Worm (Caenorhabditis elegans): ENCODE results near the gene F43G6.17.

The F43G6.17 gene

DNA sequence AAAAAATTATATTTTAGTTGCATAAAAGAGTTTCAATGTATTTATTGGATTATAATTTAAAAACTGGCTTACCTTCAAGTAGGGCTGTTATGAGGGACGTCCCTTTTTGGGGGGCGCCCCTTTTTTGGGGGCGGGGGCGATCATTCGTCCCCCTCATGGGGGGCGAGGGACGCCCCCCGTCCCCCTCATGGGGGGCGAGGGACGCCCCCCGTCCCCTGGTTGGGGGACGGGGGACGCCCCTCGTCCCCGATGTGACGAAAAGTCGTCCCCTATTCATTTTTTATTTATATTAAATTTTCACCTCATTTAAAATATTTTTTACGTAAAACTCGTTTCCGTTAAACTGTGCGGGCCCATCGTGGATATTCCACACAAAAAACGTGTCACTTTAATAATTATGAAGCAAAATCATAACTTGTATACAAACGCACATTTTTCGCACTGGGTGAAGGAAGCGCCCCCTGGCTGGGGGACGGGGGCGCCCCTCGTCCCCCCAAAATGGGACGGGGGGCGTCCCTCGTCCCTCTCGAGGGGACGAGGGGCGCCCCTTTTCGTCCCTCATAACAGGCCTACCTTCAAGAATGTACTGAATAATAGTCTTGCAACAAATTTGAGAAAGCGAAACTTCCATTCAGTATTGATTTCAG is 36.9 kb upstream of the F43G6.17 start:
- TF ChIP-seq ceh-8 (GFP tag; optimal IDR thresholded peaks at IDR 0.05): peak; percentile 75
- no peak for TF ChIP-seq pqm-1 (tag; optimal IDR thresholded peaks at IDR 0.05)

DNA sequence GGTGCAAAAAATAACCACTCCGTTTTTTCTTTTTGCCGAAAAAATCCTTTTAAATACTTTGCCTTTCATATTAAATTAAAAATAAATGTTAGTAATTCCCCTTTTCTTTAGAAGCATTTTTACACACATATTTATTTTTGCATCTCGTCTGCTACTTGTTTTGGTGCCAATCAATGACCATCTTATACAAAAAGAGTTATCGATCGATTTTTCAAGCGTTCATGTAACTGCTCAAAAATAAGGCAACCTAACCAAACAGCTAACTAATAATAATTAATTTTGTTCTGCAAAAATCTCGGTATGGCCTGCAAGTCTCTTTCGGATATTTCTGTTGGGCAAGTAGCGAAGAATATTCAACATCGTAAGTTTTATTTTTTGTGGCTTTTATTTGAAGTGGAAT is 36.1 kb upstream of the F43G6.17 start, which contains the start of gene F44E5.2:
TSS of gene F44E5.2 (plus strand) at position 301 of the 400 bp plus-strand sequence.
- TF ChIP-seq egl-27 (tag; optimal IDR thresholded peaks at IDR 0.05) (no peak), efl-1 (optimal IDR thresholded peaks at IDR 0.05) (no peak), efl-1 (GFP tag; optimal IDR thresholded peaks at IDR 0.05 in 1 of 2) (no peak), F16B12.6 (tag; optimal IDR thresholded peaks at IDR 0.05) (no peak), fos-1 (tag; optimal IDR thresholded peaks at IDR 0.05) (no peak), dsc-1 (tag; optimal IDR thresholded peaks at IDR 0.05) (no peak), nhr-90 (tag; optimal IDR thresholded peaks at IDR 0.05; ENCODE audit: poor library complexity) (no peak), hpl-2 (GFP tag; optimal IDR thresholded peaks at IDR 0.05) (no peak), tlp-1 (tag; optimal IDR thresholded peaks at IDR 0.05) (no peak), ceh-63 (GFP tag; optimal IDR thresholded peaks at IDR 0.05) (no peak), lin-15B (tag; optimal IDR thresholded peaks at IDR 0.05) (no peak), hlh-17 (GFP tag; optimal IDR thresholded peaks at IDR 0.05; ENCODE audit: borderline replicate concordance) (no peak), ztf-11 (tag; optimal IDR thresholded peaks at IDR 0.05) (no peak), mef-2 (tag; optimal IDR thresholded peaks at IDR 0.05) (no peak), nhr-12 (tag; optimal IDR thresholded peaks at IDR 0.05) (no peak), nhr-71 (tag; optimal IDR thresholded peaks at IDR 0.05) (no peak)

DNA sequence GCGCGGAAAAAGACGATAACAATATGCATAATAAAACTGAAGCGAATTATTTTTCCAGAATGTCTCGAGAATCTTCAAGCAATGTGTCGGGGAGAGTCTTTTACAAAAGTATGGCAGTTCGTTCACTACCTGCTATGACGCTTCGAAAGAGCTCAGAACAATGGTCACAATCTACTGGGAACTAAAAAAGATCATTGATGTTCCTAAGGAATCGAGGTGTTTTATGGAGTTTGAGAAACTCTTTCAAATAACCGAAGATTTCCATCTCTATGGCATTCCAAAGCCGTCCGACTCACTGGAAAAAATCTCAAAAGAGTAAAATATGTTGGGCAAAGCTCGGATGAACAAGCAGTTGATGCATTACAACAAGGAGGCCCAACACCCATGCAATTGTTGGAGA is 30.2 kb upstream of the F43G6.17 start, which contains the start of gene F44E5.15:
TSS of gene F44E5.15 (plus strand) at position 301 of the 400 bp plus-strand sequence.
- TF ChIP-seq ceh-63 (GFP tag; optimal IDR thresholded peaks at IDR 0.05): no peak
- no peak for TF ChIP-seq efl-1 (optimal IDR thresholded peaks at IDR 0.05)
- peak in 1 of 2 experiments; percentile 76 for TF ChIP-seq efl-1 (GFP tag; optimal IDR thresholded peaks at IDR 0.05 in 1 of 2)

DNA sequence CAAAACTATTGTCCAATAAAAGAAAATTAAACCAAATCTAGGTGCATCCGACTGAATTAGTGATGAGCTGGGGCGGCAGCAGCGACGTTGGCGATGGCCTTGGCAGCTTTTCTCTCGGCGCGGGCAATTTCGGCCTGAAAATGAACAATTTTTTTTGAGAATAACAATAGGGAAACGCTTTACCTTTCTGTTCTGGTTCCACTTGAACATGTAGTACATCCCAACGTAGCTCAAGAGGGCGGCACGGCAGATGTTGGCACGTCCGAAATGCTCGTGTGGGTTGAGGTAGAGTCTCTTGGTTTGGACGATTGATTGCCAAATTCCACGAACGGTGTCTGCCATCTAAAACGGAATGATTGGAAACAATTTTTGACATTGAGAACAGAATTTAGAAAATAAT is 28.3 kb upstream of the F43G6.17 start, which contains the start of gene F44E5.1:
TSS of gene F44E5.1 (minus strand) at position 342 of the 400 bp plus-strand sequence.
- TF ChIP-seq sptf-1 (tag; optimal IDR thresholded peaks at IDR 0.05) (no peak), nhr-85 (tag) (peak; percentile 18), aha-1 (tag; optimal IDR thresholded peaks at IDR 0.05) (no peak), efl-1 (optimal IDR thresholded peaks at IDR 0.05) (no peak), efl-1 (GFP tag; optimal IDR thresholded peaks at IDR 0.05 in 1 of 2) (peak in 1 of 2 experiments; percentile 92)

DNA sequence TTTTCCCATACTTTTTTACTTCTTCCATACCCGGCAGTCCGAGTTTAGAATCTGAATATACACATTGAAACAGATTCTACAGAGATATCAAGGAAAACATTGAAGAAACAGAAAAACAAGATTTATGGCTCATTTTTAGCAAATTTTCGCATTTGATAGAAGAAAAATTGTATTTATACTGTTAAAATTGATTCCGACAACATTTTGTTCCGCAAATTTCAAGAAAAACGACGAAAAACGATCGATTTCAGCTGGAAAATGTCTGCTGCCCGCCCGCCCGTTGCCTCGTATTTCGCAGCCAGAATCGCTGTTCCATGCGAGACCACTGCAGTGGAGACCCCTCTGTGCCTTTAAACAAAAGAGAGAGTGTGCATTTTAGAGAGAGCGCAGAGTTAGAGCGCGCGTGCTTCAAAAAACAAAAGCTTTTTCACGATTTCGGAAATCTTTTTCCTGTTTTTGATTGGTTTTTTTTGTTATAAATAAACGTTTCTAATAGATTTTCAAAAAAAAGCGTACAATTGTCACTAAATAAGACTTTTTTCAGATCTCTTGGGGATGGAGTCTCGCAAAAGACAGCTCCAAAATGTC is 24.6 kb upstream of the F43G6.17 start, which contains the start of the genes patr-1 and dna-2:
TSS of gene patr-1 (minus strand) at position 51 of the 588 bp plus-strand sequence.
TSS of gene dna-2 (plus strand) at position 538 of the 588 bp plus-strand sequence.
- no peak for TF ChIP-seq zag-1 (tag; optimal IDR thresholded peaks at IDR 0.05)
- TF ChIP-seq ceh-8 (GFP tag; optimal IDR thresholded peaks at IDR 0.05): no peak
- peak; percentile 79 for TF ChIP-seq skn-1 (tag; optimal IDR thresholded peaks at IDR 0.05)
- TF ChIP-seq tbx-2 (tag; optimal IDR thresholded peaks at IDR 0.05): peak; percentile 61
- no peak for TF ChIP-seq nhr-84 (tag; optimal IDR thresholded peaks at IDR 0.05)
- TF ChIP-seq irx-1 (tag; optimal IDR thresholded peaks at IDR 0.05): peak; percentile 14
- no peak for TF ChIP-seq ceh-90 (tag; optimal IDR thresholded peaks at IDR 0.05)
- peak; percentile 67 for TF ChIP-seq isw-1 (GFP tag; IDR thresholded peaks at IDR 0.05)
- TF ChIP-seq elt-3 (tag; optimal IDR thresholded peaks at IDR 0.05): peak in 1 of 6 experiments; percentile 18
- no peak for TF ChIP-seq ceh-63 (GFP tag; optimal IDR thresholded peaks at IDR 0.05)
- TF ChIP-seq mep-1 (tag; optimal IDR thresholded peaks at IDR 0.05): peak; percentile 69
- no peak for TF ChIP-seq nhr-12 (tag; optimal IDR thresholded peaks at IDR 0.05)
- TF ChIP-seq mdl-1 (tag; optimal IDR thresholded peaks at IDR 0.05): peak in 1 of 2 experiments; percentile 71
- peak; percentile 86 to 96 for TF ChIP-seq lin-35 (GFP tag; optimal IDR thresholded peaks at IDR 0.05)
- peak; percentile 53 for TF ChIP-seq fos-1 (tag; optimal IDR thresholded peaks at IDR 0.05)
- TF ChIP-seq nhr-237 (tag; optimal IDR thresholded peaks at IDR 0.05): no peak
- TF ChIP-seq unc-86 (tag; optimal IDR thresholded peaks at IDR 0.05): peak; percentile 33
- TF ChIP-seq lin-15B (tag; optimal IDR thresholded peaks at IDR 0.05): peak; percentile 31
- no peak for TF ChIP-seq unc-130 (tag; optimal IDR thresholded peaks at IDR 0.05)
- TF ChIP-seq nhr-71 (tag; optimal IDR thresholded peaks at IDR 0.05): no peak
- no peak for TF ChIP-seq pag-3 (tag; optimal IDR thresholded peaks at IDR 0.05; ENCODE audit: borderline replicate concordance, insufficient read depth)
- peak in 2 of 3 experiments; percentile 60 to 79 for TF ChIP-seq ceh-82 (tag; optimal IDR thresholded peaks at IDR 0.05)
- TF ChIP-seq lin-14 (GFP tag; optimal IDR thresholded peaks at IDR 0.05): peak; percentile 57
- TF ChIP-seq pqm-1 (tag; optimal IDR thresholded peaks at IDR 0.05): no peak
- peak; percentile 14 for TF ChIP-seq nhr-77 (tag; optimal IDR thresholded peaks at IDR 0.05)
- TF ChIP-seq nhr-47 (tag; optimal IDR thresholded peaks at IDR 0.05): no peak
- peak; percentile 81 to 93 for TF ChIP-seq efl-1 (optimal IDR thresholded peaks at IDR 0.05)
- peak; percentile 92 to 99 for TF ChIP-seq efl-1 (GFP tag; optimal IDR thresholded peaks at IDR 0.05 in 1 of 2)
- TF ChIP-seq unc-98 (GFP tag; IDR thresholded peaks at IDR 0.05): no peak

Data from whole organism, L1 larva.